Fruit fly (Drosophila melanogaster): ENCODE data around the gene CG5916.

CG5916 gene

DNA sequence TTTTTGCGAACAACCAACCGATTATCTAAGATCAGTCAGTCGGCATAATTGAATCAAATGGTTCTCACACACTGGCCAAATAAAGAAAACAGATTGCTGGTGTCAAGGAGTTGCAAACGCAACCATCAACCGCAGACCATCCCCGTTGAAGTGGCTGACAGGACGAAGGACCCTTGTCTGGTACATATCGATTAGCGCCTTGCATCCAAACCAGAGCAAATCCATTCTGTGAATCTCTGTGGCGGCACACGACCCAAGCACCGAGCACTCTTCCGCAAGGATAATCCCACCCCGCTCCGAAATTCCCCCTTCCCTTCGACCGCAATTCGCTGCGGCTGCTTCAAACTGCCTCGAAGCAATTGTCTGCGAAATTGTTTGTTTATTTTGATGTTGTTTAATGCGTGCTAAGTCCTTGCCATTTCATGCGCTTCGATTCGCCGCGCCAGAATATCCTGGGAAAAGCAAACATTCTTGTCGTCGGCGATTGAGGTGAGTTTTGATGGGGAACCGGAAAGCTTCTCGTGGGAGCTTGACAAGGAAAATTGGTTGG, 6.6 kb downstream of the CG5916 start (continued):
- TF ChIP-seq prd (optimal IDR thresholded peaks at IDR 0.05) (no peak), prd (GFP tag; IDR thresholded peaks at IDR 0.05) (no peak), ewg (GFP tag; optimal IDR thresholded peaks at IDR 0.05) (no peak), Mad (GFP tag; optimal IDR thresholded peaks at IDR 0.05) (no peak), Kr (GFP tag; optimal IDR thresholded peaks at IDR 0.05) (no peak), Nf-YC (tag; optimal IDR thresholded peaks at IDR 0.05) (no peak), toy (GFP tag; IDR thresholded peaks at IDR 0.05) (0 out of 2 replicates have a peak, but pooled peaks have one; percentile 29), sd (tag; optimal IDR thresholded peaks at IDR 0.05) (no peak), CG7963 (GFP tag; IDR thresholded peaks at IDR 0.05; ENCODE audit: partially characterized antibody) (no peak), mirr (GFP tag; optimal IDR thresholded peaks at IDR 0.05) (no peak), bowl (GFP tag; IDR thresholded peaks at IDR 0.05) (no peak), fd96Cb (tag; optimal IDR thresholded peaks at IDR 0.05) (no peak), kah (GFP tag; optimal IDR thresholded peaks at IDR 0.05) (no peak), gem (tag; optimal IDR thresholded peaks at IDR 0.05) (no peak), C15 (GFP tag; IDR thresholded peaks at IDR 0.05) (no peak), CG43689 (GFP tag; IDR thresholded peaks at IDR 0.05) (no peak), CG6854 (GFP tag; optimal IDR thresholded peaks at IDR 0.05) (no peak), Ada2b (GFP tag; IDR thresholded peaks at IDR 0.05) (no peak), CG8359 (GFP tag; optimal IDR thresholded peaks at IDR 0.05; ENCODE audit: borderline replicate concordance) (no peak), onecut (GFP tag; IDR thresholded peaks at IDR 0.05) (peak; percentile 65), oc (tag; optimal IDR thresholded peaks at IDR 0.05) (peak; percentile 18), gcm (GFP tag; optimal IDR thresholded peaks at IDR 0.05) (no peak), Lim3 (GFP tag; IDR thresholded peaks at IDR 0.05) (no peak), dysf (GFP tag; IDR thresholded peaks at IDR 0.05) (no peak), CG18764 (GFP tag; optimal IDR thresholded peaks at IDR 0.05) (no peak), Doc3 (GFP tag; IDR thresholded peaks at IDR 0.05; ENCODE audit: partially characterized antibody) (no peak), CG17328 (GFP tag; IDR thresholded peaks at IDR 0.05) (no peak), Six4 (GFP tag; optimal IDR thresholded peaks at IDR 0.05) (no peak), Fer3 (tag; optimal IDR thresholded peaks at IDR 0.05) (no peak), Hr39 (optimal IDR thresholded peaks at IDR 0.05) (no peak), zfh2 (GFP tag; optimal IDR thresholded peaks at IDR 0.05) (no peak), CG1792 (GFP tag; optimal IDR thresholded peaks at IDR 0.05) (no peak), so (GFP tag; IDR thresholded peaks at IDR 0.05) (no peak), tgo (GFP tag; IDR thresholded peaks at IDR 0.05) (no peak), vnd (GFP tag; IDR thresholded peaks at IDR 0.05; ENCODE audit: partially characterized antibody) (0 out of 3 replicates have a peak, but pooled peaks have one; percentile 27), CG5953 (GFP tag; IDR thresholded peaks at IDR 0.05) (no peak), gsb-n (tag; optimal IDR thresholded peaks at IDR 0.05) (peak; percentile 74), CG34224 (GFP tag; IDR thresholded peaks at IDR 0.05; ENCODE audit: partially characterized antibody) (no peak), dimm (GFP tag; IDR thresholded peaks at IDR 0.05) (no peak), CG17612 (GFP tag; IDR thresholded peaks at IDR 0.05) (no peak), D19B (GFP tag; optimal IDR thresholded peaks at IDR 0.05) (no peak), Hr51 (GFP tag; optimal IDR thresholded peaks at IDR 0.05) (no peak), CG9727 (GFP tag; optimal IDR thresholded peaks at IDR 0.05) (no peak), Lpt (GFP tag; optimal IDR thresholded peaks at IDR 0.05) (no peak), pb (GFP tag; optimal IDR thresholded peaks at IDR 0.05) (no peak), da (GFP tag; optimal IDR thresholded peaks at IDR 0.05) (no peak), chif (GFP tag; optimal IDR thresholded peaks at IDR 0.05) (no peak), Bdp1 (GFP tag; optimal IDR thresholded peaks at IDR 0.05) (no peak), CG13287 (GFP tag; IDR thresholded peaks at IDR 0.05; ENCODE audit: partially characterized antibody) (no peak), pros (GFP tag; optimal IDR thresholded peaks at IDR 0.05) (peak; percentile 48), bcd (GFP tag; optimal IDR thresholded peaks at IDR 0.05) (no peak), Hey (tag; optimal IDR thresholded peaks at IDR 0.05) (peak; percentile 34)
